Worm (Caenorhabditis elegans): ENCODE measurements around the gene srd-11.
A peak's percentile ranks its signal among the peaks of the same experiment; 100 is the strongest.

Gene srd-11

DNA sequence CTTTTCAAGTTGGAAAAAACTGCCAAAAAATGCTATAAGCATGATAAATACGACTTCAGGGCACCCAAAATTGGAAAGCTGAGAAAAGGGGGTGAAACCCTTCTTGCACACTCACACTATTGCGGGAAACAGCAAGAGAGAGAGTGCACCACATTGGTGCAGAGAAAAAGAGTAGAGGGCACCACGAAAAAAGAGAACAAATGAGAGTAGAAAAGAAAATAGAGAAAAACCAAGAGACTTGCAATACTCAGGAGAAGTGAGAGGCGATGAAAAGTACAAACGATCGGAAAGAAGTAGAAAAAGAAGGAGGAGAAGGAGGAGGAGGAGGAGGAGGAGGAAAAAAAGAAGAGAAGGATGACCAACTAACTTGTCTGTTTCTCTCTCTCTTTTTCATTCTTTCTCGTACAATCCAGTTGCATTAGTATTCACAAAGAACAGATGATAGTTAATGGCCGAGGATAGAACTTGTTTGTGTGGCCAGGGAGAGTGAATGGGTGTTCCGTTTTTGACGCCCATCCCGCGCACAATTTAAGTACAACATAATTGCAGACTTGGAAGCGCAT lies 35.6 kb upstream of the srd-11 start (continued):
- peak; percentile 84 for TF ChIP-seq set-16 (GFP tag; IDR thresholded peaks at IDR 0.05)

DNA sequence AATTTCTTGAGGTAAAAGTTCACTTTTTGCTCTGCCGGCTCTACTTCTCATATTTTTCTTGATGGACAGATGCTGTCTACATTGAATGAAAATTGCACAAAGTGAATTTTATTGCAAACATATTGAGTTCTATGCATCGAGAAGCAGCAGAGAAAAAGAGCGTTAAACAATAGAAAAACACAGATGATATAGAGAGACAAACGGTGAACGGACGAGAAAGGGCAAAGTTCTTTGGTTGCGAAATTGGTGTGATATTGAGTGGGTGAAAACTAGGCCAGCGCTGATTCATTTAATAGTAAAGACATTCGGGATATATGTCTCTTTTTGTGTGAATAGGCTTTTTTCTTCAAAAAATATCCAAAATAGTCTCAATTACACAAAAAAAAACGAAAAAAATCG lies 34.7 kb upstream of the srd-11 start:
- TF ChIP-seq egl-27 (tag; optimal IDR thresholded peaks at IDR 0.05) (no peak), dmd-9 (GFP tag; IDR thresholded peaks at IDR 0.05) (no peak), tra-1 (GFP tag; IDR thresholded peaks at IDR 0.05) (no peak; the same call in 1 of the 2 replicates), daf-16 (GFP tag; optimal IDR thresholded peaks at IDR 0.05) (no peak), daf-16 (tag; optimal IDR thresholded peaks at IDR 0.05) (no peak), pqm-1 (tag; optimal IDR thresholded peaks at IDR 0.05) (no peak), aha-1 (tag) (no peak), hlh-11 (tag; optimal IDR thresholded peaks at IDR 0.05) (peak; percentile 9), dmd-6 (GFP tag; IDR thresholded peaks at IDR 0.05) (peak; percentile 42; the same call in 1 of the 2 replicates), skn-1 (tag; optimal IDR thresholded peaks at IDR 0.05) (no peak), mxl-3 (GFP tag; optimal IDR thresholded peaks at IDR 0.05) (no peak), aly-2 (tag; optimal IDR thresholded peaks at IDR 0.05) (no peak)

ce11 chrV:13653713-13654393 lies 34.2 kb upstream of the srd-11 start, which contains the start of gene lpin-1:
TSS of gene lpin-1 (minus strand) at chrV:13654129.
- TF ChIP-seq lim-7 (GFP tag; IDR thresholded peaks at IDR 0.05) (no peak), nhr-48 (tag; optimal IDR thresholded peaks at IDR 0.05) (peak; percentile 47), mxl-2 (GFP tag; conservative IDR thresholded peaks at IDR 0.05) (no peak), zfp-3 (GFP tag; conservative IDR thresholded peaks at IDR 0.05) (0 out of 2 replicates have a peak, but pooled peaks have one; percentile 28), unc-62 (GFP tag; optimal IDR thresholded peaks at IDR 0.05 in 1 of 2) (peak in 1 of 2 experiments; percentile 60), unc-62 (tag; optimal IDR thresholded peaks at IDR 0.05) (no peak), dpl-1 (GFP tag; optimal IDR thresholded peaks at IDR 0.05) (no peak), pqm-1 (tag; optimal IDR thresholded peaks at IDR 0.05) (peak; percentile 16), ceh-82 (tag; optimal IDR thresholded peaks at IDR 0.05) (no peak), saeg-2 (GFP tag; IDR thresholded peaks at IDR 0.05) (peak; percentile 11; the same call in 1 of the 2 replicates), pha-4 (GFP tag; IDR thresholded peaks at IDR 0.05) (no peak), pha-4 (tag; optimal IDR thresholded peaks at IDR 0.05) (no peak), aha-1 (tag) (peak; percentile 96), F44E2.7 (GFP tag; IDR thresholded peaks at IDR 0.05) (no peak), lin-38 (GFP tag; IDR thresholded peaks at IDR 0.05) (no peak), ZK337.2 (GFP tag; IDR thresholded peaks at IDR 0.05) (no peak), mxl-3 (GFP tag; optimal IDR thresholded peaks at IDR 0.05) (peak; percentile 70), fkh-10 (GFP tag; optimal IDR thresholded peaks at IDR 0.05) (no peak), daf-19 (GFP tag; conservative IDR thresholded peaks at IDR 0.05) (no peak), lir-3 (tag; optimal IDR thresholded peaks at IDR 0.05) (no peak), lin-15B (tag; optimal IDR thresholded peaks at IDR 0.05) (no peak), nhr-41 (GFP tag; IDR thresholded peaks at IDR 0.05) (peak; percentile 53; the same call in 1 of the 2 replicates), attf-4 (tag; optimal IDR thresholded peaks at IDR 0.05) (no peak), Y75B8A.6 (GFP tag; IDR thresholded peaks at IDR 0.05) (no peak), mep-1 (tag; optimal IDR thresholded peaks at IDR 0.05) (peak; percentile 40), lin-39 (tag; optimal IDR thresholded peaks at IDR 0.05) (no peak), dve-1 (tag; optimal IDR thresholded peaks at IDR 0.05; ENCODE audit: insufficient read depth) (peak; percentile 69), sdz-12 (GFP tag; optimal IDR thresholded peaks at IDR 0.05) (peak; percentile 68), nhr-77 (tag; optimal IDR thresholded peaks at IDR 0.05) (peak; percentile 35), tag-97 (GFP tag; IDR thresholded peaks at IDR 0.05) (no peak), T20F7.1 (GFP tag; optimal IDR thresholded peaks at IDR 0.05) (peak; percentile 0), snpc-4 (tag; optimal IDR thresholded peaks at IDR 0.05) (no peak), nhr-28 (tag; optimal IDR thresholded peaks at IDR 0.05) (peak; percentile 77), mdl-1 (tag; optimal IDR thresholded peaks at IDR 0.05) (peak in 1 of 2 experiments; percentile 54), dmd-8 (GFP tag; IDR thresholded peaks at IDR 0.05) (no peak), hlh-11 (tag; optimal IDR thresholded peaks at IDR 0.05) (peak; percentile 85), mes-2 (tag; optimal IDR thresholded peaks at IDR 0.05; ENCODE audit: poor library complexity, severe bottlenecking) (peak; percentile 6), spr-1 (tag; optimal IDR thresholded peaks at IDR 0.05) (no peak), nhr-6 (tag; optimal IDR thresholded peaks at IDR 0.05) (no peak)

All from whole organism, L4 larva.